Worm (Caenorhabditis elegans) whole organism, young adult: ENCODE measurements around the gene cav-2.

Experiments
- B0019.2 ChIP-seq: fragments of 200-800 bp; sonication (Bioruptor generic); conservative IDR thresholded peaks from 2 replicates; pipeline ENCODE4 v1.3.6; 2022; ENCODE audit warnings: missing genetic modification reagents, missing genetic modification characterization, missing compliant biosample characterization
- B0035.1 ChIP-seq: sonication (generic microtip); optimal IDR thresholded peaks from 2 replicates; lab custom pipeline; 2016; ENCODE audit warnings: missing genetic modification characterization, mild to moderate bottlenecking, missing compliant biosample characterization, missing genotype, missing genetic modification reagents
- C17E4.6 ChIP-seq: fragments of 200-800 bp; sonication (Bioruptor generic); IDR thresholded peaks from 2 replicates; pipeline ENCODE4 v1.3.6; 2022; ENCODE audit warnings: missing genetic modification reagents, missing genetic modification characterization, missing compliant biosample characterization
- F10E7.11 ChIP-seq: sonication (generic microtip); optimal IDR thresholded peaks from 2 replicates; lab custom pipeline; 2017; ENCODE audit warnings: mild to moderate bottlenecking, missing genetic modification characterization, moderate library complexity, missing compliant biosample characterization
- F55B11.4 ChIP-seq: sonication (generic microtip); optimal IDR thresholded peaks from 2 replicates; lab custom pipeline; 2016; ENCODE audit warnings: missing compliant biosample characterization, missing genetic modification characterization, borderline replicate concordance; ENCODE audit not compliant: insufficient read depth
- F57A8.1 ChIP-seq: fragments of 200-800 bp; sonication (Bioruptor generic); optimal IDR thresholded peaks from 2 replicates; lab custom pipeline; 2018; ENCODE audit warnings: mild to moderate bottlenecking, missing genetic modification characterization, moderate library complexity, missing compliant biosample characterization
- T07F8.4 ChIP-seq: sonication (generic microtip); optimal IDR thresholded peaks from 2 replicates; lab custom pipeline; 2016; ENCODE audit warnings: mild to moderate bottlenecking, missing genetic modification characterization, moderate library complexity, missing compliant biosample characterization
- Y56A3A.18 ChIP-seq: fragments of 200-800 bp; sonication (Bioruptor generic); IDR thresholded peaks from 2 replicates; pipeline ENCODE4 v1.3.6; 2022; ENCODE audit warnings: missing genetic modification reagents, missing genetic modification characterization, missing compliant biosample characterization
- akir-1 ChIP-seq: fragments of 200-800 bp; sonication (Bioruptor generic); optimal IDR thresholded peaks from 2 replicates; lab custom pipeline; 2018; ENCODE audit warnings: mild to moderate bottlenecking, missing genetic modification characterization, moderate library complexity, missing compliant biosample characterization
- atf-7 ChIP-seq: sonication (generic microtip); optimal IDR thresholded peaks from 2 replicates; lab custom pipeline; 2017; ENCODE audit warnings: mild to moderate bottlenecking, missing genetic modification characterization, missing compliant biosample characterization
- athp-1 ChIP-seq: sonication (generic microtip); optimal IDR thresholded peaks from 2 replicates; lab custom pipeline; 2017; ENCODE audit warnings: mild to moderate bottlenecking, missing genetic modification characterization, missing compliant biosample characterization
- bed-1 ChIP-seq: fragments of 200-800 bp; sonication (Bioruptor generic); IDR thresholded peaks from 2 replicates; pipeline ENCODE4 v1.3.6; 2022; ENCODE audit warnings: missing genetic modification reagents, missing genetic modification characterization, missing compliant biosample characterization
- cebp-1 ChIP-seq, 2 experiments: fragments of 200-800 bp in 1 of 2; sonication (Bioruptor generic) in 1 of 2; sonication (generic microtip) in 1 of 2; IDR thresholded peaks in 1 of 2; optimal IDR thresholded peaks in 1 of 2; 2 replicates each; pipeline versions ENCODE4 v1.3.6 to Lab custom; 2017 to 2022; ENCODE audit warnings: missing compliant biosample characterization in 2 of 2, missing genetic modification characterization in 2 of 2, mild to moderate bottlenecking in 1 of 2, missing genetic modification reagents in 1 of 2, moderate library complexity in 1 of 2
- ceh-27 ChIP-seq: fragments of 200-800 bp; sonication (Bioruptor generic); optimal IDR thresholded peaks from 2 replicates; lab custom pipeline; 2018; ENCODE audit warnings: mild to moderate bottlenecking, missing genetic modification characterization, moderate library complexity, missing compliant biosample characterization
- ceh-79 ChIP-seq: sonication (generic microtip); optimal IDR thresholded peaks from 2 replicates; lab custom pipeline; 2017; ENCODE audit warnings: mild to moderate bottlenecking, missing genetic modification characterization, missing compliant biosample characterization
- die-1 ChIP-seq: sonication (generic microtip); optimal IDR thresholded peaks from 2 replicates; lab custom pipeline; 2016; ENCODE audit warnings: missing genotype, mild to moderate bottlenecking, missing genetic modification characterization, missing compliant biosample characterization
- dpff-1 ChIP-seq: sonication (generic microtip); optimal IDR thresholded peaks from 2 replicates; lab custom pipeline; 2017; ENCODE audit warnings: mild to moderate bottlenecking, missing genetic modification characterization, missing compliant biosample characterization
- egl-44 ChIP-seq: fragments of 200-800 bp; sonication (Bioruptor generic); IDR thresholded peaks from 2 replicates; pipeline ENCODE4 v1.3.6; 2022; ENCODE audit warnings: missing genetic modification reagents, missing genetic modification characterization, missing compliant biosample characterization
- egrh-3 ChIP-seq: fragments of 200-800 bp; sonication (Bioruptor generic); IDR thresholded peaks from 2 replicates; pipeline ENCODE4 v1.3.6; 2022; ENCODE audit warnings: missing genetic modification reagents, missing genetic modification characterization, missing compliant biosample characterization
- fkh-3 ChIP-seq: sonication (generic microtip); optimal IDR thresholded peaks from 2 replicates; lab custom pipeline; 2016; ENCODE audit warnings: mild to moderate bottlenecking, missing genetic modification characterization, missing compliant biosample characterization
- hlh-26 ChIP-seq: fragments of 200-800 bp; sonication (Bioruptor generic); conservative IDR thresholded peaks from 2 replicates; pipeline ENCODE4 v1.3.6; 2022; ENCODE audit warnings: missing genetic modification reagents, missing genetic modification characterization, missing compliant biosample characterization
- let-526 ChIP-seq: fragments of 200-800 bp; sonication (Bioruptor generic); IDR thresholded peaks from 2 replicates; pipeline ENCODE4 v1.3.6; 2022; ENCODE audit warnings: missing genetic modification reagents, missing genetic modification characterization, missing compliant biosample characterization
- lir-1 ChIP-seq: fragments of 200-800 bp; sonication (Bioruptor generic); conservative IDR thresholded peaks from 2 replicates; pipeline ENCODE4 v1.3.6; 2022; ENCODE audit warnings: missing genetic modification reagents, missing genetic modification characterization, missing compliant biosample characterization
- madf-10 ChIP-seq: sonication (generic microtip); optimal IDR thresholded peaks from 2 replicates; lab custom pipeline; 2016; ENCODE audit warnings: mild to moderate bottlenecking, missing genetic modification characterization, missing compliant biosample characterization
- madf-3 ChIP-seq: fragments of 200-800 bp; sonication (Bioruptor generic); IDR thresholded peaks from 2 replicates; pipeline ENCODE4 v1.3.6; 2022; ENCODE audit warnings: missing genetic modification reagents, missing genetic modification characterization, missing compliant biosample characterization
- madf-8 ChIP-seq: fragments of 200-800 bp; sonication (Bioruptor generic); conservative IDR thresholded peaks from 2 replicates; pipeline ENCODE4 v1.3.6; 2022; ENCODE audit warnings: missing genetic modification reagents, missing genetic modification characterization, missing compliant biosample characterization
- mel-28 ChIP-seq: sonication (generic microtip); optimal IDR thresholded peaks from 2 replicates; lab custom pipeline; 2016; ENCODE audit warnings: borderline replicate concordance, mild to moderate bottlenecking, missing genetic modification characterization, missing compliant biosample characterization
- nfya-1 ChIP-seq: sonication (generic microtip); optimal IDR thresholded peaks from 2 replicates; lab custom pipeline; 2017; ENCODE audit warnings: antibody characterized with exemption, missing compliant biosample characterization, missing genetic modification characterization, borderline replicate concordance; ENCODE audit not compliant: insufficient read depth
- nfyb-1 ChIP-seq: fragments of 200-800 bp; sonication (Bioruptor generic); IDR thresholded peaks from 2 replicates; pipeline ENCODE4 v1.3.6; 2022; ENCODE audit warnings: missing genetic modification reagents, missing genetic modification characterization, missing compliant biosample characterization
- nhr-120 ChIP-seq: fragments of 200-800 bp; sonication (Bioruptor generic); IDR thresholded peaks from 2 replicates; pipeline ENCODE4 v1.3.6; 2022; ENCODE audit warnings: missing genetic modification characterization, missing compliant biosample characterization
- nhr-90 ChIP-seq: sonication (generic microtip); optimal IDR thresholded peaks from 2 replicates; lab custom pipeline; 2016; ENCODE audit warnings: missing genotype, mild to moderate bottlenecking, missing genetic modification characterization, missing compliant biosample characterization
- somi-1 ChIP-seq: fragments of 200-800 bp; sonication (Bioruptor generic); optimal IDR thresholded peaks from 2 replicates; lab custom pipeline; 2018; ENCODE audit warnings: mild to moderate bottlenecking, missing genetic modification characterization, missing compliant biosample characterization
- tlf-1 ChIP-seq: fragments of 200-800 bp; sonication (Bioruptor generic); optimal IDR thresholded peaks from 2 replicates; lab custom pipeline; 2018; ENCODE audit warnings: mild to moderate bottlenecking, missing genetic modification characterization, missing compliant biosample characterization
- unc-130 ChIP-seq: sonication (generic microtip); optimal IDR thresholded peaks from 2 replicates; lab custom pipeline; 2016; ENCODE audit warnings: missing genetic modification reagents, missing genetic modification characterization, missing compliant biosample characterization
- ztf-18 ChIP-seq: sonication (generic microtip); optimal IDR thresholded peaks from 2 replicates; lab custom pipeline; 2016; ENCODE audit warnings: missing genotype, mild to moderate bottlenecking, missing genetic modification characterization, missing compliant biosample characterization
- ztf-22 ChIP-seq: fragments of 200-800 bp; sonication (Bioruptor generic); optimal IDR thresholded peaks from 2 replicates; lab custom pipeline; 2018; ENCODE audit warnings: mild to moderate bottlenecking, missing genetic modification characterization, moderate library complexity, missing compliant biosample characterization
- ztf-26 ChIP-seq: sonication (generic microtip); optimal IDR thresholded peaks from 2 replicates; lab custom pipeline; 2017; ENCODE audit warnings: missing genetic modification characterization, missing compliant biosample characterization
- ztf-3 ChIP-seq: fragments of 200-800 bp; sonication (Bioruptor generic); optimal IDR thresholded peaks from 2 replicates; lab custom pipeline; 2018; ENCODE audit warnings: mild to moderate bottlenecking, missing genetic modification characterization, missing compliant biosample characterization

Gene cav-2

DNA sequence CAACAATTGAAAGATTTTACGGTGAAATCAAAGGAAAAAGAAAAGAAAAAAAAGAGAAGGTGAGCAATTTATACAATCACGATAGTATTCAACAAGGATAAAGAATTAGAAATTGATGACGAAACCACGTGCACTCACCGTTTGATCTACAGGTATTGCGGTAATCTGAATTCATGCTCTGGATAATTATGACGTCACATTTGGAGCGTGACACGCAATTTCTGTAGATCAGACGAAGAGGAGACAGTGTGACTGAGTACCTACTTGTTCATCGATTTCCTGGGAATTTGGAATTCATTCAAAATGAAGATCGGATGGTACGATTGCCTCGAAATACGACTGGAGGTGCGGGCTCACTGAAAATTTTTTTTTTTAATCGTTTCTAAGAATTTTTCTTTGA is 41.5 kb downstream of the cav-2 start:
- TF ChIP-seq egrh-3 (GFP tag; lab: Robert Waterston, UW) (no peak), T07F8.4 (tag; lab: Kevin White, UChicago) (no peak), nfya-1 (tag; lab: Kevin White, UChicago) (no peak), fkh-3 (tag; lab: Kevin White, UChicago) (no peak)

DNA sequence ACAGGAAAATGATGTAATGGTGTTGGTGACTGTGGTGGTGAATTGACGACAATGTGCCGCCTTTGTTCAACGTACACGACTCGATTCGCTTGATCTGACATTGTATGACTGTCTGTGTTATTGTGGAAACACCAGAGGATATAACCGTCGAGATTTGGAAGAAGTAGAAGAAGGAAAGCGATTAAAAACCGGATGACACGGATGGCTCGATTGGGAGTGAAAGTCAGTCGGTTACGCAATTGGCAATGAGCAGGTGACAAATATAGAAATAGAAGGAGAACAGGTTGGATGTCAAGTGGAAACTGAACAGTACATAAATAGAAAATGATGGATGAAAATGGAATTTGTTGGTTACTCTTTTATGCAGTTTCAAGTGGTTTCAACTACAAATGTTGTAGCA is 44.0 kb downstream of the cav-2 start, which contains the start of gene rdy-2:
Gene rdy-2 (minus strand): TSS at position 101 of the 400 bp plus-strand sequence.
- TF ChIP-seq F10E7.11 (tag; lab: Kevin White, UChicago) (no peak), ceh-79 (no peak), bed-1 (GFP tag; lab: Robert Waterston, UW) (no peak), ztf-22 (no peak), ceh-27 (no peak), nhr-90 (tag; lab: Kevin White, UChicago) (no peak), B0035.1 (no peak), mel-28 (tag; lab: Kevin White, UChicago) (no peak), let-526 (GFP tag; lab: Robert Waterston, UW) (no peak), cebp-1 (GFP tag; IDR thresholded peaks at IDR 0.05; lab: Robert Waterston, UW) (no peak), cebp-1 (tag; optimal IDR thresholded peaks at IDR 0.05; lab: Kevin White, UChicago) (no peak)

DNA sequence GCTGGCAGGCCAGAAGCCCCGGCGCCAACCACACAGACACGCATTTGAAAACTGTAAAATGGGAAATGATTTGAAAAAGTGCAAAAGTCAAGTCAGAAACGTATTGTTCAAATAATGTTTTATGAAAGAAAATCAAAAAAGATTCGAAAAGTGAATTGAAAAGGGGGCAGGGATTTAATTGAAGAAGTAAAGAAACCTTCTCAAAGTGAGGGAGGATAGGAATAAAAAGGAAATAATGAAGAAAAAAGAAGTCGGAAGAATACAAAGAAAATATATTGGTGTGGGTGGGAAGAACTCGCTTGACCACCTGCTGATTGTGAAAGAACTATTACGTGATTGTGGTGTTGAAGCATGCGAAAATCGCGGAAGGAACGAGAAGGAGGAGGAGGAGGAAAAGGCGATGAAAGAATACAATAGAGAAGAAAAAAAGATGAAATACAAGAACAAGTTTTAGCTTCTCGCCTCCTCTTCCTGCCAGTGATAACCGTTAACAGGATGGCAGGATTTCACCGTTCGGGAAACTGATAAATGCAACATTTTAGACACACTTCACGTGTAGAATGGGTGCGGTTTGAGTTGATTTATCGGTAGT is 49.8 kb downstream of the cav-2 start, which contains the start of gene fmo-4:
Gene fmo-4 (minus strand): TSS at position 51 of the 592 bp plus-strand sequence.
- TF ChIP-seq madf-8: no peak
- TF ChIP-seq lir-1 (GFP tag; lab: Robert Waterston, UW): no peak
- TF ChIP-seq Y56A3A.18 (GFP tag; lab: Robert Waterston, UW): no peak
- TF ChIP-seq F57A8.1 (GFP tag; lab: Kevin White, UChicago): no peak
- no peak for TF ChIP-seq akir-1 (GFP tag; lab: Kevin White, UChicago)
- no peak for TF ChIP-seq ztf-26 (tag; lab: Kevin White, UChicago)
- no peak for TF ChIP-seq ztf-3 (GFP tag; lab: Kevin White, UChicago)
- no peak for TF ChIP-seq B0019.2
- TF ChIP-seq nhr-120: no peak
- TF ChIP-seq F55B11.4: no peak
- TF ChIP-seq madf-10: no peak
- no peak for TF ChIP-seq atf-7 (tag; lab: Kevin White, UChicago)
- TF ChIP-seq unc-130 (GFP tag; lab: Kevin White, UChicago): no peak
- TF ChIP-seq ceh-79: no peak
- TF ChIP-seq madf-3 (GFP tag; lab: Robert Waterston, UW): no peak
- no peak for TF ChIP-seq tlf-1
- no peak for TF ChIP-seq hlh-26 (GFP tag; lab: Robert Waterston, UW)
- no peak for TF ChIP-seq athp-1 (tag; lab: Kevin White, UChicago)
- no peak for TF ChIP-seq C17E4.6 (GFP tag; lab: Robert Waterston, UW)
- TF ChIP-seq, all 124 proteins: peak for 0

DNA sequence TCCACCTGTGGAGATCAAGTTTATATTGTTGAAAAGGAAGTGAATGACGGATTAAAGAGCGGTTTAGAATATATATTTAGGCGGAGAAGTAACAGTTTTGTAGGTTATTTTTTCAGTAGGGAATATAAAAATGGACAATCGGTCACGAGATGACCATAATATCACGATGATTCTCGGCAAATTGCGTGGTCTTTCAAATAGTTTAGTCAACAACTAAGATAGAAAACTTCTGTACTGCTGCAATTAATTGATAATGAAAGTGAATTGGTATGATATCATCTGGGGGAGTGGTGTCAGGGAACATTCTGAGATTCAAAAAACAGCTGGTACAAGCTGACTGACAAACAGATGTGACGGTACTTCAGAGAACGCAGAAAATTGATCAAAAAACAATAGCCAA is 51.6 kb downstream of the cav-2 start:
- no peak for TF ChIP-seq athp-1 (tag; lab: Kevin White, UChicago)
- no peak for TF ChIP-seq ztf-18 (tag; lab: Kevin White, UChicago)
- TF ChIP-seq die-1 (tag; lab: Kevin White, UChicago): no peak
- no peak for TF ChIP-seq dpff-1 (tag; lab: Kevin White, UChicago)
- TF ChIP-seq C17E4.6 (GFP tag; lab: Robert Waterston, UW): no peak
- TF ChIP-seq nfyb-1 (GFP tag; lab: Robert Waterston, UW): no peak
- peak; percentile 30 for TF ChIP-seq somi-1 (GFP tag; lab: Kevin White, UChicago)
- no peak for TF ChIP-seq egl-44 (GFP tag; lab: Robert Waterston, UW)
- no peak for TF ChIP-seq cebp-1 (GFP tag; IDR thresholded peaks at IDR 0.05; lab: Robert Waterston, UW)
- no peak for TF ChIP-seq cebp-1 (tag; optimal IDR thresholded peaks at IDR 0.05; lab: Kevin White, UChicago)
